Fruit fly (Drosophila melanogaster): Measurements from ENCODE around the gene Mettl14.
A peak's percentile ranks its signal among the peaks of the same experiment; 100 is the strongest.

Mettl14 gene

DNA sequence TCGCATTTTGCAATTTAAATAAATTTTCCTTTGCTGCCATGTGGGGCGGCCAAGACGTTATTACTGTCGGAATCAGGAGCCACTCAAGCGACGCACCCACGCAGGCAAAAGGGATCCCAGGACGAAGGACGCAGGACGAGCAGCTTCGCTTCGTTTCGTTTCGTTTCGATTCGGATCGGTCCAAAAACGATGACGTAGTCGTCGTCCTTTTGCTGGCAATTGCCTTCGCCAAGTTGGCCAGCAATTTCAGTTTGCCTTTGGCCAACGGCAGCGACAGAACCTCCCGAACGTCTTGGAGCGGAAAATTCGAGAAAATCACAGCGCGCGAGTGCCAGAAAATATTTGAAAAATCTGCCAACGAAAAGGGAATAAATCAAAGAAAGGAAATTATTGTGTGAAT, 29.8 kb downstream of the Mettl14 start, which contains the start of gene witty:
Gene witty (plus strand): TSS at position 249 of the 400 bp plus-strand sequence.
- TF ChIP-seq CG10631 (GFP tag; optimal IDR thresholded peaks at IDR 0.05) (no peak), CG32006 (GFP tag; optimal IDR thresholded peaks at IDR 0.05) (no peak), Sox15 (GFP tag; optimal IDR thresholded peaks at IDR 0.05) (no peak), Ets21C (GFP tag; optimal IDR thresholded peaks at IDR 0.05) (no peak), CG1621 (tag; optimal IDR thresholded peaks at IDR 0.05) (no peak), CG34406 (GFP tag; optimal IDR thresholded peaks at IDR 0.05) (no peak), salr (GFP tag; optimal IDR thresholded peaks at IDR 0.05) (no peak), CG16779 (tag; optimal IDR thresholded peaks at IDR 0.05) (no peak), CG6808 (GFP tag; optimal IDR thresholded peaks at IDR 0.05) (no peak), CG8319 (GFP tag; optimal IDR thresholded peaks at IDR 0.05) (no peak), CG10669 (GFP tag; optimal IDR thresholded peaks at IDR 0.05) (no peak), Hr4 (GFP tag; optimal IDR thresholded peaks at IDR 0.05) (no peak), Eip78C (GFP tag) (no peak)

DNA sequence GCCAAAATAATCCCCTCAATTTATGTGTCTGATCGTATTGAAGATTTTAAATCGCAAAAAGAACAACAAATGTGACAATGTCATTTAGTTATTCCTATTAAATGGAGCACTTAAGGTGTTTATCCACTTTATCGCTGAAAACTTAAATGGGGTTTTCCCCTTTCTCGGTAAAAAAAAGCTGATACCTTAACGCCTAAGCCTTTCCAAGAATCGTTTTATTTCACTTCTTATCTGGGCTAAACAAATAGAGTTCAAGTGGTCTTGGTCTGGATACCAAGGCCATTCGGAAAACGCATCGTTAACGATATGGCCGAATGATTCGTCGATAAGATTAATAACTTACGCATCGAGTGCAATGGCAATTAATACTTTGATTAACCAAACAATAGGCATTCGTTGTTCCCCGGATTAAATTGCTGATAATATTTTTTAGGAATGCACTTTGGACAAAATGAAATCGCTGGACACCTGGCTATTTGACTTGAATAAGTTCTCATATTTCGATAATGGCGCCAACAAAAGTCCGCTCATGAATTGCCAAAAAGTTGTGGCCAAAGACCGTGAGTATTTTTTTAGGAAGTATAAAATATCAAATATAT, 31.6 kb downstream of the Mettl14 start:
- TF ChIP-seq esn (GFP tag; optimal IDR thresholded peaks at IDR 0.05) (no peak), CG6276 (GFP tag; optimal IDR thresholded peaks at IDR 0.05) (no peak), spab (GFP tag; optimal IDR thresholded peaks at IDR 0.05) (no peak), CG6163 (GFP tag; IDR thresholded peaks at IDR 0.05) (no peak), Met (GFP tag; optimal IDR thresholded peaks at IDR 0.05) (no peak), CG16779 (tag; optimal IDR thresholded peaks at IDR 0.05) (no peak), Smox (GFP tag; optimal IDR thresholded peaks at IDR 0.05) (no peak), CG8319 (GFP tag; optimal IDR thresholded peaks at IDR 0.05) (no peak), acj6 (GFP tag; optimal IDR thresholded peaks at IDR 0.05) (no peak), CG31627 (GFP tag; optimal IDR thresholded peaks at IDR 0.05) (no peak), CG11294 (GFP tag; IDR thresholded peaks at IDR 0.05) (no peak)

DNA sequence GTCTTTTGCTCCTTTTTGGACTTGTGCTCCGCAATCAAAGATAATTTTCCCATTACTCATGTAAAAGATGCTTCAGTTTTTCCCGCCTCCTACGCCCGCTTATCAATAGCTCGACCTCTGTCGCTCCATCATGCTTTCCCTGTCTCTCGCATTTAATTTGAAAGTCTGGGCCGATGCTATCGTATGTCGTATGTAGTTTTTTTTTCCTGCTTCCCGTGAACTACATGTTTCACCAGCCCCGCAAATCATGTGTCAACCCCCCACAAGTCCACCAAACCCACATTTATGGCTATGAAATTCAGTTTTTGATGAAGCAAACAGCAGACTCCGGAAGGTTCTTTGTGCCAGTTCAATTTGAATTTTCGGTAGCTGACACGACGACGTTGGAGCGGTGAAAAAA, 34.2 kb downstream of the Mettl14 start, which contains the start of gene CG14273:
Gene CG14273 (plus strand): TSS at position 301 of the 400 bp plus-strand sequence.
- TF ChIP-seq Hr39 (GFP tag; optimal IDR thresholded peaks at IDR 0.05) (no peak), net (GFP tag; optimal IDR thresholded peaks at IDR 0.05) (no peak), acj6 (GFP tag; optimal IDR thresholded peaks at IDR 0.05) (no peak), CG8319 (GFP tag; optimal IDR thresholded peaks at IDR 0.05) (no peak), CG1621 (tag; optimal IDR thresholded peaks at IDR 0.05) (no peak), CG6792 (GFP tag; optimal IDR thresholded peaks at IDR 0.05) (no peak), CG7368 (GFP tag; optimal IDR thresholded peaks at IDR 0.05) (no peak), dac (GFP tag; optimal IDR thresholded peaks at IDR 0.05) (no peak), CG10669 (GFP tag; optimal IDR thresholded peaks at IDR 0.05) (no peak), fd85E (GFP tag; optimal IDR thresholded peaks at IDR 0.05) (no peak), CG3919 (GFP tag; optimal IDR thresholded peaks at IDR 0.05) (no peak), CG31627 (GFP tag; optimal IDR thresholded peaks at IDR 0.05) (no peak), ss (GFP tag; optimal IDR thresholded peaks at IDR 0.05) (no peak), CG16779 (tag; optimal IDR thresholded peaks at IDR 0.05) (no peak)

DNA sequence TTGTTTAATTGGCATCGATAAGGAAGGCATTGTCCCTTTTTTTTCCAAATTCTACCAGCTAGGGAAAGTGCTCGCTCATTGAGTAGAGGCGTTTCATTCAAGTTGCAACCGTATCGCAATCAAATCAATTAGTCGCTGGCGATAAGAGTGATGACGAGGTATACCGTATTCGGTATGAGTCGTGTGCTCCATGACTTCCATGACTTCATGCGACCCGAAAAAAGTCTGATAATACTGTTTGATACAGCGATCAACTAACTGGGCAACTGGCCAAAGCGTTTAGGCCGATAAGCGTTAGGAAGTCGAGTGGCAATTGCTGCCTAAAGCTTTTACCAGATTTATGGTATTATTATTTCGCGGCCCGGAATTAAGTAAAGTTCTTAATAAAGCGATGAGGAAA, 36.3 kb downstream of the Mettl14 start:
- TF ChIP-seq vri (GFP tag; optimal IDR thresholded peaks at IDR 0.05) (peak; percentile 70), CG3919 (GFP tag; optimal IDR thresholded peaks at IDR 0.05) (no peak), svp (GFP tag) (peak; percentile 84)

DNA sequence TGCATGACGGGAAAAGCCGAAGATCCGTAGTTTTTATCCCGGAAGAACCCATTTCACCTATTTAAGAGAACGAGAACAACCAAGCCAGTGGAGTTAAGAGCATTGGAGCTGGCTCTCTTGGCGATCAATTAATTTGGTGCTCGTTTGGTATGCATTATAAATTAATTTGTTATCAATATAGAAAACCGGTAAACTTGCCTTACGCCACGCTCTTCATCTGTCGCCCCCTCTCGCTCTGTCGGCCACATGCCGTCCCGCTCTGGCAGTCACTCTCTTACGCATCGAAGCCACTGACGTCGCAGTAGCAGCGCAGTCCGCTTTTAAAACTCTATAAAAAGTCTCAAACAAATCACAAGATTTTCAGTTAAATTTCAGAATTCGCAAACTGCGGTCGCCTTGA, 38.0 kb downstream of the Mettl14 start, which contains the start of gene CG7778:
Gene CG7778 (plus strand): TSS at position 361 of the 400 bp plus-strand sequence.
- TF ChIP-seq Eip78C (GFP tag): peak; percentile 0
- no peak for TF ChIP-seq Smox (GFP tag; optimal IDR thresholded peaks at IDR 0.05)
- no peak for TF ChIP-seq CG15336 (GFP tag; IDR thresholded peaks at IDR 0.05)

Measured in whole organism, prepupa.